Worm (Caenorhabditis elegans): Measurements from ENCODE around the gene ras-1.

The ras-1 gene

ce11 chrII:12352115-12352514 lies at the start of gene ras-1:
ras-1 (minus strand) TSS chrII:12352243.
- TF ChIP-seq lsy-2 (tag; optimal IDR thresholded peaks at IDR 0.05) (no peak), nhr-76 (tag; optimal IDR thresholded peaks at IDR 0.05) (no peak), ceh-39 (tag; optimal IDR thresholded peaks at IDR 0.05) (no peak), lin-32 (GFP tag; optimal IDR thresholded peaks at IDR 0.05) (no peak), ceh-43 (GFP tag; optimal IDR thresholded peaks at IDR 0.05) (no peak), nhr-2 (tag; optimal IDR thresholded peaks at IDR 0.05) (no peak), mls-2 (tag; optimal IDR thresholded peaks at IDR 0.05) (no peak), unc-62 (GFP tag; optimal IDR thresholded peaks at IDR 0.05) (no peak), elt-3 (tag; optimal IDR thresholded peaks at IDR 0.05) (no peak), sem-2 (GFP tag; optimal IDR thresholded peaks at IDR 0.05) (no peak), nhr-237 (tag; optimal IDR thresholded peaks at IDR 0.05) (no peak), flh-1 (GFP tag; optimal IDR thresholded peaks at IDR 0.05) (no peak), mab-5 (tag; optimal IDR thresholded peaks at IDR 0.05) (no peak), mep-1 (tag; optimal IDR thresholded peaks at IDR 0.05) (no peak), nhr-12 (tag; optimal IDR thresholded peaks at IDR 0.05) (no peak), nhr-28 (tag; optimal IDR thresholded peaks at IDR 0.05) (no peak), bed-3 (GFP tag; optimal IDR thresholded peaks at IDR 0.05) (no peak), drap-1 (GFP tag; optimal IDR thresholded peaks at IDR 0.05) (no peak), snpc-4 (tag; optimal IDR thresholded peaks at IDR 0.05) (no peak)

- TF ChIP-seq sem-2 (GFP tag; optimal IDR thresholded peaks at IDR 0.05) (no peak), lin-32 (GFP tag; optimal IDR thresholded peaks at IDR 0.05) (no peak), mab-5 (tag; optimal IDR thresholded peaks at IDR 0.05) (no peak), elt-3 (tag; optimal IDR thresholded peaks at IDR 0.05) (no peak)
Observed at ce11 chrII:12401791-12402190, 49.7 kb upstream of the ras-1 start, which contains the start of gene sre-29. sre-29 (minus strand) TSS chrII:12401891.

ce11 chrII:12397656-12398055 lies 45.6 kb upstream of the ras-1 start, which contains the start of gene F57G9.7:
F57G9.7 (minus strand) TSS chrII:12397756.
- no peak for TF ChIP-seq ztf-11 (tag; optimal IDR thresholded peaks at IDR 0.05)
- no peak for TF ChIP-seq ceh-83 (GFP tag; optimal IDR thresholded peaks at IDR 0.05)
- TF ChIP-seq nhr-76 (tag; optimal IDR thresholded peaks at IDR 0.05): no peak
- TF ChIP-seq elt-1 (tag; optimal IDR thresholded peaks at IDR 0.05; ENCODE audit: borderline replicate concordance, insufficient read depth): no peak
- no peak for TF ChIP-seq lin-13 (tag; optimal IDR thresholded peaks at IDR 0.05)
- no peak for TF ChIP-seq zip-8 (tag; optimal IDR thresholded peaks at IDR 0.05)
- TF ChIP-seq ceh-43 (GFP tag; optimal IDR thresholded peaks at IDR 0.05): no peak
- TF ChIP-seq bed-3 (GFP tag; optimal IDR thresholded peaks at IDR 0.05): no peak
- TF ChIP-seq lin-32 (GFP tag; optimal IDR thresholded peaks at IDR 0.05): no peak
- TF ChIP-seq mep-1 (tag; optimal IDR thresholded peaks at IDR 0.05): no peak
- TF ChIP-seq mls-2 (tag; optimal IDR thresholded peaks at IDR 0.05): no peak

ce11 chrII:12394138-12394537 lies 42.1 kb upstream of the ras-1 start:
- TF ChIP-seq nhr-76 (tag; optimal IDR thresholded peaks at IDR 0.05): no peak
- no peak for TF ChIP-seq nhr-12 (tag; optimal IDR thresholded peaks at IDR 0.05)
- TF ChIP-seq nhr-2 (tag; optimal IDR thresholded peaks at IDR 0.05): no peak
- no peak for TF ChIP-seq pha-4 (tag; optimal IDR thresholded peaks at IDR 0.05)
- TF ChIP-seq unc-39 (tag; optimal IDR thresholded peaks at IDR 0.05): no peak
- no peak for TF ChIP-seq zip-8 (tag; optimal IDR thresholded peaks at IDR 0.05)
- TF ChIP-seq lin-32 (GFP tag; optimal IDR thresholded peaks at IDR 0.05): no peak
- TF ChIP-seq ham-2 (GFP tag; optimal IDR thresholded peaks at IDR 0.05): no peak
- TF ChIP-seq cnd-1 (tag; optimal IDR thresholded peaks at IDR 0.05): no peak
- TF ChIP-seq flh-1 (GFP tag; optimal IDR thresholded peaks at IDR 0.05): no peak

ce11 chrII:12393690-12394089 lies 41.6 kb upstream of the ras-1 start, which contains the start of gene Y57A10B.7:
Y57A10B.7 (minus strand) TSS chrII:12393790.
- no peak for TF ChIP-seq ztf-11 (tag; optimal IDR thresholded peaks at IDR 0.05)
- no peak for TF ChIP-seq nhr-12 (tag; optimal IDR thresholded peaks at IDR 0.05)
- no peak for TF ChIP-seq bed-3 (GFP tag; optimal IDR thresholded peaks at IDR 0.05)
- TF ChIP-seq nhr-2 (tag; optimal IDR thresholded peaks at IDR 0.05): no peak
- TF ChIP-seq lin-32 (GFP tag; optimal IDR thresholded peaks at IDR 0.05): no peak
- no peak for TF ChIP-seq cnd-1 (tag; optimal IDR thresholded peaks at IDR 0.05)
- TF ChIP-seq unc-120 (tag; optimal IDR thresholded peaks at IDR 0.05; ENCODE audit: poor library complexity, severe bottlenecking): no peak
- TF ChIP-seq M03D4.4 (tag; optimal IDR thresholded peaks at IDR 0.05): no peak

ce11 chrII:12389783-12390182 lies 37.7 kb upstream of the ras-1 start, which contains the start of gene Y57A10B.6:
Y57A10B.6 (plus strand) TSS chrII:12390083.
- TF ChIP-seq unc-62 (GFP tag; optimal IDR thresholded peaks at IDR 0.05) (no peak), hlh-1 (tag; optimal IDR thresholded peaks at IDR 0.05) (no peak), ceh-39 (tag; optimal IDR thresholded peaks at IDR 0.05) (no peak), ces-1 (GFP tag; optimal IDR thresholded peaks at IDR 0.05) (no peak), pha-4 (tag; optimal IDR thresholded peaks at IDR 0.05) (no peak), mep-1 (tag; optimal IDR thresholded peaks at IDR 0.05) (no peak), nhr-76 (tag; optimal IDR thresholded peaks at IDR 0.05) (no peak), nhr-12 (tag; optimal IDR thresholded peaks at IDR 0.05) (no peak), lin-32 (GFP tag; optimal IDR thresholded peaks at IDR 0.05) (no peak), M03D4.4 (tag; optimal IDR thresholded peaks at IDR 0.05) (no peak), snpc-4 (tag; optimal IDR thresholded peaks at IDR 0.05) (no peak), zip-8 (tag; optimal IDR thresholded peaks at IDR 0.05) (no peak), bed-3 (GFP tag; optimal IDR thresholded peaks at IDR 0.05) (no peak), nhr-237 (tag; optimal IDR thresholded peaks at IDR 0.05) (no peak), ztf-11 (tag; optimal IDR thresholded peaks at IDR 0.05) (no peak), unc-39 (tag; optimal IDR thresholded peaks at IDR 0.05) (no peak), unc-120 (tag; optimal IDR thresholded peaks at IDR 0.05; ENCODE audit: poor library complexity, severe bottlenecking) (no peak), sptf-1 (tag; optimal IDR thresholded peaks at IDR 0.05) (no peak)
